Fruit fly (Drosophila melanogaster) whole organism: ENCODE data around the gene ND-PDSW.

Experiments
- psq ChIP-seq: fragments of >200 bp; optimal IDR thresholded peaks from 2 replicates; lab custom pipeline; 2017
- usp ChIP-seq: fragments of >200 bp; optimal IDR thresholded peaks from 2 replicates; lab custom pipeline; 2017; ENCODE audit warnings: missing biosample characterization, missing genetic modification characterization, mixed read lengths

DNA sequence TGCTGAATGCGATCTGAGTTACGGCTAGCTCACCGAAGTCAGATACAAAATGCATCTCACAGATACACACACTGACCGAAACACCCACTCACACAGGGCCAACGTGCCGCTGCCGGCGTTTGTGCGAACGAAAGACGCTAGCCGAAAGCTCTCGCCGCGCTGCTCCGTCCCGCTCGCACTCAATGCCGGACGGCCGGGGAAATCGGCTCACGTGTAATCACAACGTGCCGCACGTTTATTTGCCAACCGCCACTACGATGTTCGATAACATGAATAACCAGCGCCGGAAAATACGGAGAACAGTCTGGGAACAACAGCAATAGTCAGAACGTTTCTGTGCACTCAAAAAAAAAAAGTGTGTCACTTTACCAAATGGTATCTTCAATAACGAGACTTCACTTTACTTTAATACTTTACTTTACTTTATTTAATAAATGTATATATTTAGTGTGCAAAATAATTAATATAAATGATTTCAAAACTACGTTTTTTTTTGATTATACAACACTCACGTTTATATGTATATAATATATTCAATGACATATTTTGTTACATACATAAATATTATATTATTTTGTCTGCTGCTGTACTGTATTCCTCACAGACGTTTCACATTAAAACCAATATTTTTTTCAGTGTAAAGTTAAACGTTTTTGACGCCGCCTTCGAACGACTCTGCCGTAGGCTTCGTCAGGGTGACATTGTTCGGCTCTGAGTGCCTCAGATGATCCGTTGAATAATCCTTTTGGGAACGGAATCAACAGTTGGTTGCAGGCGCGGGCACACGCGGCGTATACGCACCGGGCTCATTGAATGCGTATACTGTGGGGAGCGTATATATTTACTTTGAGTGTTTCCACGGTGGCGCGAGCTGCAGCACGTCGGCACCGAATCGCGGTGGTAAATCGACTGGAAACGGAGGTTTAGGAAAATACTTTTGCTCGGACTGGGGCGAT, 41.5 kb downstream of the ND-PDSW start, which contains the start of gene tim:
- no peak for TF ChIP-seq psq (lab: Kevin White, UChicago)
- TF ChIP-seq usp (GFP tag; lab: Kevin White, UChicago): no peak
